Worm (Caenorhabditis elegans) whole organism, L4/young adult: ENCODE measurements around the gene ZK105.6.
"Not testable (repeated sequence)": the region's sequence is repeated elsewhere in the genome, so short reads cannot be mapped to it uniquely, and the experiment has no call there.

Experiments
- W03F9.2 ChIP-seq: fragments of 150-350 bp; optimal IDR thresholded peaks from 2 replicates; lab custom pipeline; 2014; ENCODE audit warnings: missing biosample characterization, missing genetic modification characterization
- dao-5 ChIP-seq: sonication (generic microtip); optimal IDR thresholded peaks from 2 replicates; lab custom pipeline; 2016; ENCODE audit warnings: missing genotype, missing genetic modification characterization, moderate library complexity, missing compliant biosample characterization
- him-1 ChIP-seq: sonication (generic microtip); optimal IDR thresholded peaks from 2 replicates; lab custom pipeline; 2016; ENCODE audit warnings: missing genotype, missing genetic modification reagents, missing genetic modification characterization, missing compliant biosample characterization

Gene ZK105.6

ce11 chrV:7717629-7718028, 6.2 kb downstream of the ZK105.6 start, which contains the start of gene ZK105.5:
Gene ZK105.5, minus strand, starts transcription at chrV:7717729.
- TF ChIP-seq him-1 (tag; lab: Kevin White, UChicago) (no peak), W03F9.2 (tag; lab: Kevin White, UChicago) (no peak), dao-5 (tag; lab: Kevin White, UChicago) (no peak)

ce11 chrV:7716034-7716433, 7.8 kb downstream of the ZK105.6 start, which contains the start of gene ZK105.12:
Gene ZK105.12, minus strand, starts transcription at chrV:7716134.
- TF ChIP-seq him-1 (tag; lab: Kevin White, UChicago) (no peak), dao-5 (tag; lab: Kevin White, UChicago) (no peak), W03F9.2 (tag; lab: Kevin White, UChicago) (no peak)

ce11 chrV:7713691-7714090, 10.2 kb downstream of the ZK105.6 start, which contains the start of gene ZK105.1:
Gene ZK105.1, plus strand, starts transcription at chrV:7713991.
- TF ChIP-seq him-1 (tag; lab: Kevin White, UChicago) (no peak), W03F9.2 (tag; lab: Kevin White, UChicago) (no peak), dao-5 (tag; lab: Kevin White, UChicago) (no peak)

- TF ChIP-seq W03F9.2 (tag; lab: Kevin White, UChicago), result no peak
- TF ChIP-seq dao-5 (tag; lab: Kevin White, UChicago), result no peak
- TF ChIP-seq him-1 (tag; lab: Kevin White, UChicago), result no peak
Measured at ce11 chrV:7713072-7713471, 10.8 kb downstream of the ZK105.6 start, which contains the start of gene ZK105.13. Gene ZK105.13, minus strand, starts transcription at chrV:7713172.

ce11 chrV:7708525-7708924, 15.3 kb downstream of the ZK105.6 start, which contains the start of gene ZK105.11:
Gene ZK105.11, minus strand, starts transcription at chrV:7708625.
- TF ChIP-seq W03F9.2 (tag; lab: Kevin White, UChicago), result no peak
- no peak for TF ChIP-seq dao-5 (tag; lab: Kevin White, UChicago)
- no peak for TF ChIP-seq him-1 (tag; lab: Kevin White, UChicago)

ce11 chrV:7705316-7705715, 18.6 kb downstream of the ZK105.6 start, which contains the start of gene srw-3:
Gene srw-3, plus strand, starts transcription at chrV:7705616.
- TF ChIP-seq him-1 (tag; lab: Kevin White, UChicago) (no peak), W03F9.2 (tag; lab: Kevin White, UChicago) (no peak), dao-5 (tag; lab: Kevin White, UChicago) (no peak)

ce11 chrV:7703536-7703935, 20.3 kb downstream of the ZK105.6 start, which contains the start of gene srsx-40:
Gene srsx-40, minus strand, starts transcription at chrV:7703636.
- not testable (repeated sequence) for TF ChIP-seq W03F9.2, dao-5, him-1 (tag; lab: Kevin White, UChicago)

ce11 chrV:7696842-7697241, 27.0 kb downstream of the ZK105.6 start, which contains the start of gene ZK105.3:
Gene ZK105.3, plus strand, starts transcription at chrV:7697142.
- TF ChIP-seq dao-5 (tag; lab: Kevin White, UChicago) (no peak), him-1 (tag; lab: Kevin White, UChicago) (no peak), W03F9.2 (tag; lab: Kevin White, UChicago) (no peak)

- TF ChIP-seq W03F9.2 (tag; lab: Kevin White, UChicago) (no peak), dao-5 (tag; lab: Kevin White, UChicago) (no peak), him-1 (tag; lab: Kevin White, UChicago) (no peak)
Measured at ce11 chrV:7693394-7693793, 30.5 kb downstream of the ZK105.6 start, which contains the start of gene C12D5.10. Gene C12D5.10, minus strand, starts transcription at chrV:7693494.

- TF ChIP-seq him-1 (tag; lab: Kevin White, UChicago) (no peak), dao-5 (tag; lab: Kevin White, UChicago) (no peak), W03F9.2 (tag; lab: Kevin White, UChicago) (no peak)
Measured at ce11 chrV:7690637-7691036, 33.2 kb downstream of the ZK105.6 start.

ce11 chrV:7689888-7690287, 34.0 kb downstream of the ZK105.6 start, which contains the start of gene C12D5.9:
Gene C12D5.9, minus strand, starts transcription at chrV:7689988.
- TF ChIP-seq him-1 (tag; lab: Kevin White, UChicago) (no peak), W03F9.2 (tag; lab: Kevin White, UChicago) (no peak), dao-5 (tag; lab: Kevin White, UChicago) (no peak)

DNA sequence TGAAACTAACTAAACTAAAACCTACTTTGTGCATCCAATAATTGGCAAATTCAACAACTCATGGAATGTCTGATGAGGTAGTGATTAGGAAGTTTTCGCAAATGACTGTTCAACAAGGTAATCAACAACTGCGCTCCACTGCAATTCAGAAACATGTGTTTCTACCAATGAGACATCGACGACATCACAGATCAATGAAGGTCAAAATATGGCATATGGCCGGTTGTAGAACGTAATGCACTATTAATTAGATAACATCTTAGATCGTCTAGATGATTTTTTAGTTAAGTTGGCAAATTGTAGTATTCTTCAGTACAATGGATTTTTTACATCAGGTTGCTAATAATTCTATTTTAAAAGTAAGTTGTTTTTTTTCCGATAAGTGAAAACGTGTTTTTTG, 37.7 kb downstream of the ZK105.6 start, which contains the start of the genes nhr-94 and nhr-152:
Gene nhr-94 (minus strand): TSS at position 147 of the 400 bp plus-strand sequence.
Gene nhr-152 (plus strand): TSS at position 162 of the 400 bp plus-strand sequence.
- no peak for TF ChIP-seq dao-5 (tag; lab: Kevin White, UChicago)
- TF ChIP-seq W03F9.2 (tag; lab: Kevin White, UChicago), result no peak
- TF ChIP-seq him-1 (tag; lab: Kevin White, UChicago), result no peak

DNA sequence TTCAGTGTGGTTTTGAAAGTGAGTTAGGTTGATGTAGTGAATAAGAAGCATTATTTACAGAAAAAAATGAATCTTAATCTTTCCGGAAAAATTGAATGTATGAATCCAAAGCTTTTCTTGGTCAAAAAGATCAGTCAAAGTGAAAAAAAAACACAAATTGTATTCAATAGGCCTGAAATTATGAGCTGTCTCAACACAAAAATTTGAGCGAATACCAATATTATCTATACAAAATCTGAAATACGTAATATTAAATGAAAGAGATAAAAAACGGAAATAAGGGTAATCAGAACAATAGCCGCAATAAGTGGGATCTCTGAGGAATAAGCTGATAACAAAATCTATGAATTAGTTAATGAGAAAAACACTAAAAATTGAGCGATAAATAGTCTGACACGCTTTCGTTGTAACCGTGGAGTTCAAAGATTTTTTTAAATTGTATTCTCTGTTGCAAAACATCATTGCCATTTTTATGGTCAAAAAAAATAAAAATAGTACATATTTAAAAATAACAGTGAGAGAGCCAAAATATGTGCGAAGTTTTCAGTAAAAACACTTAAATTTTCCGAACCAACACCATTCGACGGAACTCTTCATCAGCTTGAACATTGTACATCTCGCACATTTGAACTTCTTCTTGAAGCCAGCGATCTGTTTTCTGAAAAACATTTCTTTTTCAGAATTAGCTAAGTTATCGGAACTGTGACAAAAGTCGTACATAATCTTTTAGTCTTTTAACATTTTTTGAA, 39.8 kb downstream of the ZK105.6 start, which contains the start of gene sre-11:
Gene sre-11 (minus strand): TSS at position 51 of the 749 bp plus-strand sequence.
- TF ChIP-seq him-1 (tag; lab: Kevin White, UChicago), result no peak
